Fruit fly (Drosophila melanogaster) whole organism, embryonic: ENCODE data around the gene CG31445.

Source experiments
- CG10209 ChIP-seq: fragments of 200-800 bp; sonication (Bioruptor generic); optimal IDR thresholded peaks from 3 replicates; lab custom pipeline; 2017; ENCODE audit warnings: missing biosample characterization, mild to moderate bottlenecking, missing genetic modification characterization, missing genetic modification reagents
- CG10267 ChIP-seq: fragments of 200-800 bp; sonication (Bioruptor generic); optimal IDR thresholded peaks from 2 replicates; lab custom pipeline; 2018; ENCODE audit warnings: missing biosample characterization, mild to moderate bottlenecking, missing genetic modification characterization, moderate library complexity
- CG10979 ChIP-seq: fragments of 200-800 bp; sonication (Bioruptor generic); optimal IDR thresholded peaks from 2 replicates; lab custom pipeline; 2018; ENCODE audit warnings: missing biosample characterization, mild to moderate bottlenecking, missing genetic modification characterization, moderate library complexity
- CG11093 ChIP-seq: fragments of 200-800 bp; sonication (Bioruptor generic); IDR thresholded peaks from 3 replicates; pipeline ENCODE4 v1.3.6; 2022; ENCODE audit warnings: missing biosample characterization, missing genetic modification characterization
- CG1233 ChIP-seq: fragments of 200-800 bp; sonication (Bioruptor generic); optimal IDR thresholded peaks from 4 replicates; lab custom pipeline; 2018; ENCODE audit warnings: missing biosample characterization, mild to moderate bottlenecking, missing genetic modification characterization
- CG13775 ChIP-seq: fragments of 200-800 bp; sonication (Bioruptor generic); optimal IDR thresholded peaks from 3 replicates; lab custom pipeline; 2017; ENCODE audit warnings: missing biosample characterization, mild to moderate bottlenecking, missing genetic modification characterization
- CG14014 ChIP-seq: fragments of 200-800 bp; sonication (Bioruptor generic); IDR thresholded peaks from 2 replicates; pipeline ENCODE4 v1.3.6; 2022; ENCODE audit warnings: missing biosample characterization, missing genetic modification characterization
- CG14441 ChIP-seq: fragments of 200-800 bp; sonication (Bioruptor generic); IDR thresholded peaks from 2 replicates; pipeline ENCODE4 v1.3.6; 2022; ENCODE audit warnings: missing biosample characterization, missing genetic modification characterization
- CG15601 ChIP-seq: fragments of 200-800 bp; sonication (Bioruptor generic); optimal IDR thresholded peaks from 3 replicates; lab custom pipeline; 2019; ENCODE audit warnings: missing biosample characterization, mild to moderate bottlenecking, missing genetic modification characterization, moderate library complexity
- CG2678 ChIP-seq: fragments of 200-800 bp; sonication (Bioruptor generic); optimal IDR thresholded peaks from 3 replicates; lab custom pipeline; 2019; ENCODE audit warnings: missing biosample characterization, mild to moderate bottlenecking, missing genetic modification characterization, moderate library complexity
- CG2712 ChIP-seq: fragments of 200-800 bp; optimal IDR thresholded peaks from 3 replicates; lab custom pipeline; 2019; ENCODE audit warnings: missing biosample characterization, mild to moderate bottlenecking, missing genetic modification characterization, moderate library complexity
- CG33557 ChIP-seq: fragments of 200-800 bp; sonication (Bioruptor generic); optimal IDR thresholded peaks from 2 replicates; lab custom pipeline; 2019; ENCODE audit warnings: missing biosample characterization, mild to moderate bottlenecking, missing genetic modification characterization, moderate library complexity
- CG4820 ChIP-seq: fragments of 200-800 bp; sonication (Bioruptor generic); optimal IDR thresholded peaks from 3 replicates; lab custom pipeline; 2016; ENCODE audit warnings: missing biosample characterization, missing genetic modification characterization
- CG5953 ChIP-seq: fragments of 200-800 bp; sonication (Bioruptor generic); IDR thresholded peaks from 2 replicates; pipeline ENCODE4 v1.3.6; 2022; ENCODE audit warnings: missing biosample characterization, missing genetic modification characterization
- CG6272 ChIP-seq: fragments of 200-800 bp; sonication (Bioruptor generic); IDR thresholded peaks from 2 replicates; pipeline ENCODE4 v1.3.6; 2022; ENCODE audit warnings: missing biosample characterization, missing genetic modification characterization
- CG6854 ChIP-seq: fragments of 200-800 bp; sonication (Bioruptor generic); optimal IDR thresholded peaks from 3 replicates; lab custom pipeline; 2017; ENCODE audit warnings: missing biosample characterization, mild to moderate bottlenecking, missing genetic modification characterization
- CG7271 ChIP-seq: fragments of 200-800 bp; sonication (Bioruptor generic); optimal IDR thresholded peaks from 2 replicates; lab custom pipeline; 2018; ENCODE audit warnings: missing biosample characterization, mild to moderate bottlenecking, missing genetic modification characterization, moderate library complexity
- CG8089 ChIP-seq: fragments of 200-800 bp; sonication (Bioruptor generic); optimal IDR thresholded peaks from 3 replicates; lab custom pipeline; 2016; ENCODE audit warnings: missing biosample characterization, missing genetic modification characterization
- CG9215 ChIP-seq: fragments of 200-800 bp; sonication (Bioruptor generic); IDR thresholded peaks from 2 replicates; pipeline ENCODE4 v1.3.6; 2022; ENCODE audit warnings: missing biosample characterization, missing genetic modification characterization
- CG9727 ChIP-seq: fragments of 200-800 bp; sonication (Bioruptor generic); optimal IDR thresholded peaks from 3 replicates; lab custom pipeline; 2017; ENCODE audit warnings: missing biosample characterization, mild to moderate bottlenecking, missing genetic modification characterization
- CG9817 ChIP-seq: fragments of 200-800 bp; sonication (Bioruptor generic); optimal IDR thresholded peaks from 2 replicates; lab custom pipeline; 2018; ENCODE audit warnings: missing biosample characterization, mild to moderate bottlenecking, missing genetic modification characterization, moderate library complexity
- CHES-1-like ChIP-seq: fragments of 200-800 bp; sonication (Bioruptor generic); optimal IDR thresholded peaks from 2 replicates; lab custom pipeline; 2016; ENCODE audit warnings: missing biosample characterization, missing genetic modification characterization
- Camta ChIP-seq: fragments of 200-800 bp; sonication (Bioruptor generic); optimal IDR thresholded peaks from 2 replicates; lab custom pipeline; 2016; ENCODE audit warnings: missing biosample characterization, missing genetic modification characterization
- Dip3 ChIP-seq: fragments of 200-800 bp; sonication (Bioruptor generic); optimal IDR thresholded peaks from 3 replicates; lab custom pipeline; 2016; ENCODE audit warnings: missing biosample characterization, missing genetic modification characterization
- Eip74EF ChIP-seq, 2 experiments: fragments of 200-800 bp in 1 of 2; fragments of >200 bp in 1 of 2; sonication (Bioruptor generic) in 1 of 2; optimal IDR thresholded peaks; 2 replicates each; lab custom pipeline; 2017 to 2019; ENCODE audit warnings: missing biosample characterization in 2 of 2, missing genetic modification characterization in 2 of 2, mild to moderate bottlenecking in 1 of 2, moderate library complexity in 1 of 2
- Gug ChIP-seq: fragments of 200-800 bp; sonication (Bioruptor generic); IDR thresholded peaks from 4 replicates; pipeline ENCODE4 v1.3.6; 2022; ENCODE audit warnings: missing biosample characterization, missing genetic modification characterization
- Hr3 ChIP-seq: fragments of 200-800 bp; sonication (Bioruptor generic); optimal IDR thresholded peaks from 3 replicates; lab custom pipeline; 2016; ENCODE audit warnings: missing biosample characterization, missing genetic modification characterization
- Hr51 ChIP-seq, 2 experiments: fragments of 200-800 bp; sonication (Bioruptor generic); optimal IDR thresholded peaks; 2 replicates in 1 of 2; 3 replicates in 1 of 2; lab custom pipeline; 2016 to 2018; ENCODE audit warnings: missing biosample characterization in 2 of 2, missing genetic modification characterization in 2 of 2, mild to moderate bottlenecking in 1 of 2, moderate library complexity in 1 of 2
- Oli ChIP-seq: fragments of 200-800 bp; sonication (Bioruptor generic); optimal IDR thresholded peaks from 2 replicates; lab custom pipeline; 2018; ENCODE audit warnings: missing biosample characterization, mild to moderate bottlenecking, missing genetic modification characterization, moderate library complexity
- Optix ChIP-seq: fragments of 200-800 bp; sonication (Bioruptor generic); IDR thresholded peaks from 3 replicates; pipeline ENCODE4 v1.3.6; 2022; ENCODE audit warnings: missing biosample characterization, missing genetic modification characterization
- Pdp1 ChIP-seq, 2 experiments: fragments of 200-800 bp; sonication (Bioruptor generic); optimal IDR thresholded peaks; 3 replicates each; lab custom pipeline; 2016; ENCODE audit warnings: missing biosample characterization in 2 of 2, missing genetic modification characterization in 2 of 2, mild to moderate bottlenecking in 1 of 2, moderate library complexity in 1 of 2
- Ptx1 ChIP-seq: fragments of 200-800 bp; sonication (Bioruptor generic); IDR thresholded peaks from 2 replicates; pipeline ENCODE4 v1.3.6; 2022; ENCODE audit warnings: missing biosample characterization, missing genetic modification characterization
- Ravus ChIP-seq: fragments of 200-800 bp; sonication (Bioruptor generic); IDR thresholded peaks from 2 replicates; pipeline ENCODE4 v1.3.6; 2022; ENCODE audit warnings: missing biosample characterization, missing genetic modification characterization
- Sry-β ChIP-seq: fragments of 200-800 bp; sonication (Bioruptor generic); optimal IDR thresholded peaks from 2 replicates; lab custom pipeline; 2018; ENCODE audit warnings: missing biosample characterization, mild to moderate bottlenecking, missing genetic modification characterization, moderate library complexity
- Tbp ChIP-seq: fragments of >200 bp; optimal IDR thresholded peaks from 2 replicates; lab custom pipeline; 2018; ENCODE audit warnings: missing biosample characterization, missing genetic modification characterization
- ash1 ChIP-seq: fragments of 200-800 bp; sonication (Bioruptor generic); optimal IDR thresholded peaks from 2 replicates; lab custom pipeline; 2018; ENCODE audit warnings: missing biosample characterization, mild to moderate bottlenecking, missing genetic modification characterization
- cas ChIP-seq: fragments of 200-800 bp; sonication (Bioruptor generic); IDR thresholded peaks from 2 replicates; pipeline ENCODE4 v1.3.6; 2022; ENCODE audit warnings: missing biosample characterization, missing genetic modification characterization
- dati ChIP-seq: fragments of 200-800 bp; sonication (Bioruptor generic); IDR thresholded peaks from 2 replicates; pipeline ENCODE4 v1.3.6; 2022; ENCODE audit warnings: missing biosample characterization, missing genetic modification characterization
- ems ChIP-seq: fragments of 200-800 bp; sonication (Bioruptor generic); optimal IDR thresholded peaks from 3 replicates; lab custom pipeline; 2016; ENCODE audit warnings: missing biosample characterization, missing genetic modification characterization
- fd3F ChIP-seq: fragments of 200-800 bp; sonication (Bioruptor generic); optimal IDR thresholded peaks from 2 replicates; lab custom pipeline; 2018; ENCODE audit warnings: missing biosample characterization, mild to moderate bottlenecking, missing genetic modification characterization, moderate library complexity
- gem ChIP-seq: fragments of 200-800 bp; sonication (Bioruptor generic); optimal IDR thresholded peaks from 2 replicates; lab custom pipeline; 2019; ENCODE audit warnings: missing biosample characterization, mild to moderate bottlenecking, missing genetic modification characterization, moderate library complexity
- klu ChIP-seq: fragments of 200-800 bp; sonication (Bioruptor generic); IDR thresholded peaks from 2 replicates; pipeline ENCODE4 v1.3.6; 2022; ENCODE audit warnings: missing biosample characterization, missing genetic modification characterization
- maf-S ChIP-seq: fragments of 200-800 bp; sonication (Bioruptor generic); optimal IDR thresholded peaks from 2 replicates; lab custom pipeline; 2016; ENCODE audit warnings: missing biosample characterization, missing genetic modification characterization
- pho ChIP-seq: fragments of 200-800 bp; sonication (Bioruptor generic); optimal IDR thresholded peaks from 2 replicates; lab custom pipeline; 2016; ENCODE audit warnings: missing biosample characterization, missing genetic modification characterization
- sens ChIP-seq: fragments of 200-800 bp; sonication (Bioruptor generic); peaks from one replicate; lab custom pipeline; 2016; ENCODE audit warnings: missing biosample characterization, missing genetic modification characterization
- sob ChIP-seq: fragments of 200-800 bp; sonication (Bioruptor generic); IDR thresholded peaks from 2 replicates; pipeline ENCODE4 v1.3.6; 2022; ENCODE audit warnings: missing biosample characterization, missing genetic modification characterization
- stc ChIP-seq: fragments of 200-800 bp; sonication (Bioruptor generic); IDR thresholded peaks from 2 replicates; pipeline ENCODE4 v1.3.6; 2022; ENCODE audit warnings: missing biosample characterization, missing genetic modification characterization
- vfl ChIP-seq: fragments of 200-800 bp; sonication (Bioruptor generic); optimal IDR thresholded peaks from 2 replicates; lab custom pipeline; 2016; ENCODE audit warnings: missing biosample characterization, missing genetic modification characterization
- wek ChIP-seq: fragments of 200-800 bp; sonication (Bioruptor generic); optimal IDR thresholded peaks from 3 replicates; lab custom pipeline; 2018; ENCODE audit warnings: missing biosample characterization, mild to moderate bottlenecking, missing genetic modification characterization, moderate library complexity

CG31445 gene

dm6 chr3R:29207012-29207656 lies 37.5 kb downstream of the CG31445 start (continued):
- TF ChIP-seq CHES-1-like (GFP tag; lab: Kevin White, UChicago) (no peak), wek (GFP tag; lab: Kevin White, UChicago) (no peak), pho (GFP tag; lab: Kevin White, UChicago) (no peak), gem (peak; percentile 79), Ptx1 (GFP tag; lab: Robert Waterston, UW) (peak; percentile 82), ash1 (GFP tag; lab: Kevin White, UChicago) (no peak), Sry-β (GFP tag; lab: Kevin White, UChicago) (no peak), CG10267 (peak; percentile 43), CG9817 (tag; lab: Kevin White, UChicago) (peak; percentile 75), fd3F (GFP tag; lab: Kevin White, UChicago) (peak; percentile 80), Tbp (GFP tag; lab: Kevin White, UChicago) (no peak), cas (GFP tag; lab: Robert Waterston, UW) (no peak), Gug (GFP tag; lab: Robert Waterston, UW) (peak; percentile 72; the same call in 3 of the 4 replicates), CG11093 (GFP tag; lab: Robert Waterston, UW) (peak; percentile 21; the same call in 1 of the 3 replicates), sens (peak; percentile 48), Ravus (GFP tag; lab: Robert Waterston, UW) (peak; percentile 1; the same call in 1 of the 2 replicates), CG10979 (tag; lab: Kevin White, UChicago) (peak; percentile 45), CG6272 (GFP tag; lab: Robert Waterston, UW) (peak; percentile 40; the same call in 1 of the 2 replicates), CG14014 (GFP tag; lab: Robert Waterston, UW) (peak; percentile 83), CG2712 (tag; lab: Kevin White, UChicago) (peak; percentile 69), Oli (peak; percentile 67), Pdp1 (GFP tag; optimal IDR thresholded peaks at IDR 0.05; lab: Kevin White, UChicago) (peak in 1 of 2 experiments; percentile 31), CG9727 (GFP tag; lab: Kevin White, UChicago) (peak; percentile 9), CG33557 (no peak), CG10209 (GFP tag; lab: Kevin White, UChicago) (peak; percentile 44), CG6854 (peak; percentile 24), Dip3 (no peak), CG13775 (GFP tag; lab: Kevin White, UChicago) (peak; percentile 16), Hr3 (peak; percentile 13), CG9215 (GFP tag; lab: Robert Waterston, UW) (peak; percentile 43; the same call in 1 of the 2 replicates), CG15601 (tag; lab: Kevin White, UChicago) (peak; percentile 35), vfl (no peak), stc (GFP tag; lab: Robert Waterston, UW) (peak; percentile 57), Eip74EF (GFP tag; optimal IDR thresholded peaks at IDR 0.05; lab: Kevin White, UChicago) (no peak), klu (GFP tag; lab: Robert Waterston, UW) (0 out of 2 replicates have a peak, but pooled peaks have one; percentile 50), CG1233 (GFP tag; lab: Kevin White, UChicago) (peak; percentile 47), Camta (GFP tag; lab: Kevin White, UChicago) (no peak), CG5953 (GFP tag; lab: Robert Waterston, UW) (peak; percentile 68), maf-S (no peak), CG7271 (tag; lab: Kevin White, UChicago) (no peak), CG14441 (GFP tag; lab: Robert Waterston, UW) (peak; percentile 86), sob (GFP tag; lab: Robert Waterston, UW) (peak; percentile 75), Hr51 (GFP tag; optimal IDR thresholded peaks at IDR 0.05; lab: Kevin White, UChicago) (peak in 1 of 2 experiments; percentile 71), CG8089 (no peak), CG4820 (GFP tag; lab: Kevin White, UChicago) (peak; percentile 20), dati (GFP tag; lab: Robert Waterston, UW) (no peak), CG2678 (tag; lab: Kevin White, UChicago) (peak; percentile 77), Optix (GFP tag; lab: Robert Waterston, UW) (peak; percentile 28; the same call in 1 of the 3 replicates), ems (GFP tag; lab: Kevin White, UChicago) (no peak)
